Worm (Caenorhabditis elegans): ENCODE results near the gene K12H4.3.
A peak's percentile ranks its signal among the peaks of the same experiment; 100 is the strongest.

K12H4.3 gene

ce11 chrIII:8009769-8010168 is 36.1 kb upstream of the K12H4.3 start, which contains the start of gene cit-1.1:
Gene cit-1.1 (minus strand): TSS chrIII:8009821.
- TF ChIP-seq pqm-1 (tag; optimal IDR thresholded peaks at IDR 0.05), result no peak
- TF ChIP-seq nhr-76 (tag; optimal IDR thresholded peaks at IDR 0.05), result no peak
- no peak for TF ChIP-seq fos-1 (tag; optimal IDR thresholded peaks at IDR 0.05)
- no peak for TF ChIP-seq eor-1 (tag; optimal IDR thresholded peaks at IDR 0.05)
- TF ChIP-seq ceh-82 (tag; optimal IDR thresholded peaks at IDR 0.05), result no peak
- no peak for TF ChIP-seq sea-2 (GFP tag; optimal IDR thresholded peaks at IDR 0.05)
- peak; percentile 60 for TF ChIP-seq lin-15B (tag; optimal IDR thresholded peaks at IDR 0.05)
- peak; percentile 36 for TF ChIP-seq hmg-11 (tag; optimal IDR thresholded peaks at IDR 0.05)
- TF ChIP-seq tbx-2 (tag; optimal IDR thresholded peaks at IDR 0.05), result no peak
- no peak for TF ChIP-seq R02D3.7 (tag; optimal IDR thresholded peaks at IDR 0.05)
- no peak for TF ChIP-seq nhr-25 (tag; optimal IDR thresholded peaks at IDR 0.05)
- peak; percentile 37 for TF ChIP-seq egl-5 (tag; optimal IDR thresholded peaks at IDR 0.05)
- no peak for TF ChIP-seq nhr-77 (tag; optimal IDR thresholded peaks at IDR 0.05)
- TF ChIP-seq lsy-12 (tag; optimal IDR thresholded peaks at IDR 0.05), result no peak
- no peak for TF ChIP-seq unc-39 (tag; optimal IDR thresholded peaks at IDR 0.05)
- TF ChIP-seq ztf-11 (tag; optimal IDR thresholded peaks at IDR 0.05), result no peak
- TF ChIP-seq nhr-43 (tag; optimal IDR thresholded peaks at IDR 0.05; ENCODE audit: poor library complexity, severe bottlenecking), result no peak
- TF ChIP-seq zag-1 (tag; optimal IDR thresholded peaks at IDR 0.05), result no peak
- no peak for TF ChIP-seq ceh-16 (tag; optimal IDR thresholded peaks at IDR 0.05)
- no peak for TF ChIP-seq unc-62 (GFP tag; optimal IDR thresholded peaks at IDR 0.05)
- TF ChIP-seq nhr-11 (tag; optimal IDR thresholded peaks at IDR 0.05), result no peak
- no peak for TF ChIP-seq ceh-28 (tag; optimal IDR thresholded peaks at IDR 0.05)
- peak; percentile 46 for TF ChIP-seq nfya-1 (tag; optimal IDR thresholded peaks at IDR 0.05; ENCODE audit: insufficient read depth)
- TF ChIP-seq pha-4 (tag; optimal IDR thresholded peaks at IDR 0.05), result peak; percentile 11
- no peak for TF ChIP-seq nhr-23 (tag; optimal IDR thresholded peaks at IDR 0.05)
- no peak for TF ChIP-seq nhr-28 (tag; optimal IDR thresholded peaks at IDR 0.05)
- TF ChIP-seq elt-1 (tag; optimal IDR thresholded peaks at IDR 0.05), result no peak
- peak; percentile 59 for TF ChIP-seq lin-39 (tag; optimal IDR thresholded peaks at IDR 0.05)
- no peak for TF ChIP-seq ztf-4 (tag; optimal IDR thresholded peaks at IDR 0.05)
- TF ChIP-seq elt-2 (tag; optimal IDR thresholded peaks at IDR 0.05), result peak; percentile 19
- TF ChIP-seq ceh-9 (tag; optimal IDR thresholded peaks at IDR 0.05), result no peak
- no peak for TF ChIP-seq skn-1 (tag; optimal IDR thresholded peaks at IDR 0.05)
- TF ChIP-seq aly-2 (tag; optimal IDR thresholded peaks at IDR 0.05), result no peak

- TF ChIP-seq nhr-12 (tag; optimal IDR thresholded peaks at IDR 0.05) (no peak), mdl-1 (tag; optimal IDR thresholded peaks at IDR 0.05) (no peak), tbx-2 (tag; optimal IDR thresholded peaks at IDR 0.05) (no peak), aly-2 (tag; optimal IDR thresholded peaks at IDR 0.05) (no peak), lsy-12 (tag; optimal IDR thresholded peaks at IDR 0.05) (no peak), eor-1 (tag; optimal IDR thresholded peaks at IDR 0.05) (no peak), hmg-11 (tag; optimal IDR thresholded peaks at IDR 0.05) (no peak), ztf-11 (tag; optimal IDR thresholded peaks at IDR 0.05) (no peak), elt-1 (tag; optimal IDR thresholded peaks at IDR 0.05) (no peak), nhr-25 (tag; optimal IDR thresholded peaks at IDR 0.05) (no peak), unc-39 (tag; optimal IDR thresholded peaks at IDR 0.05) (no peak), ceh-9 (tag; optimal IDR thresholded peaks at IDR 0.05) (no peak), elt-2 (tag; optimal IDR thresholded peaks at IDR 0.05) (no peak), egl-5 (tag; optimal IDR thresholded peaks at IDR 0.05) (no peak)
Measured at ce11 chrIII:8010260-8010822, 35.5 kb upstream of the K12H4.3 start, which contains the start of gene cit-1.2. Gene cit-1.2 (plus strand): TSS chrIII:8010772.

DNA sequence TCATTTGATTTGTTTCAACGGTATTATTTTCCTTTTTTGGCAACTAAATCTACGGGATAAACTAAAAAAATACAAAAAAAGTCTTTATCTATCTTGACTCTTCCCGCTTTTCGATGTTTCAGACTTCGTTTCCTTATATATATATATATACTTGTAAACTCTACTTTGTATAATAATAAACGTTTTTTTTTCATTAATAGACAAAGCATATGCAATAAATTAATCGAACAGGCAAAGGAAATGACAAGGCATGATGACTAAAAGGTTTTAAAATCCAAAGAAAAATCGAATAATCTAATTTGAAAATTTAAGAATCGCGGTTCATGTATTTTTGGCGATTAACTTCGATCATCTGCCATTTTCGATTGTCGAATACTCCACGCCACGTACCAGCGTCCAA is 32.3 kb upstream of the K12H4.3 start:
- TF ChIP-seq nhr-28 (tag; optimal IDR thresholded peaks at IDR 0.05) (no peak), elt-1 (tag; optimal IDR thresholded peaks at IDR 0.05) (no peak), mml-1 (tag; optimal IDR thresholded peaks at IDR 0.05) (no peak), pqm-1 (tag; optimal IDR thresholded peaks at IDR 0.05) (no peak), nhr-23 (tag; optimal IDR thresholded peaks at IDR 0.05) (no peak), fkh-2 (tag; optimal IDR thresholded peaks at IDR 0.05) (no peak), R02D3.7 (tag; optimal IDR thresholded peaks at IDR 0.05) (no peak), nhr-11 (tag; optimal IDR thresholded peaks at IDR 0.05) (no peak), tbx-2 (tag; optimal IDR thresholded peaks at IDR 0.05) (no peak), ceh-28 (tag; optimal IDR thresholded peaks at IDR 0.05) (no peak), nhr-25 (tag; optimal IDR thresholded peaks at IDR 0.05) (no peak), elt-2 (tag; optimal IDR thresholded peaks at IDR 0.05) (no peak), egl-27 (tag; optimal IDR thresholded peaks at IDR 0.05) (no peak), jun-1 (tag; optimal IDR thresholded peaks at IDR 0.05) (no peak)

Data from whole organism, L3 larva.